Fruit fly (Drosophila melanogaster): Measurements from ENCODE around the gene CG5910.

dm6 chr3L:20447957-20448356 lies 5.7 kb downstream of the CG5910 start:
- TF ChIP-seq pan (optimal IDR thresholded peaks at IDR 0.05) (no peak), jim (GFP tag; optimal IDR thresholded peaks at IDR 0.05) (no peak), CG9705 (GFP tag; optimal IDR thresholded peaks at IDR 0.05) (peak; percentile 78), CG32264 (GFP tag; optimal IDR thresholded peaks at IDR 0.05) (no peak), psq (GFP tag; optimal IDR thresholded peaks at IDR 0.05) (peak; percentile 32), Dfd (GFP tag; optimal IDR thresholded peaks at IDR 0.05) (no peak), rgr (GFP tag; optimal IDR thresholded peaks at IDR 0.05) (peak; percentile 76), fru (GFP tag; optimal IDR thresholded peaks at IDR 0.05) (peak; percentile 4), Hr78 (GFP tag; optimal IDR thresholded peaks at IDR 0.05) (no peak), lola (GFP tag; optimal IDR thresholded peaks at IDR 0.05) (no peak), Jra (GFP tag; optimal IDR thresholded peaks at IDR 0.05) (no peak), usp (GFP tag; optimal IDR thresholded peaks at IDR 0.05) (no peak), br (GFP tag; optimal IDR thresholded peaks at IDR 0.05) (peak; percentile 24)
